Worm (Caenorhabditis elegans) whole organism, midembryonic: ENCODE measurements around the gene clec-165.

Experiments used
- T22C8.4 ChIP-seq: fragments of 200-800 bp; sonication (Bioruptor generic); IDR thresholded peaks from 2 replicates; pipeline ENCODE4 v1.3.6; 2022; ENCODE audit warnings: missing genetic modification characterization, missing compliant biosample characterization
- cog-1 ChIP-seq: sonication (generic microtip); optimal IDR thresholded peaks from 2 replicates; lab custom pipeline; 2016; ENCODE audit warnings: missing genetic modification characterization, missing compliant biosample characterization
- flt-1 ChIP-seq: fragments of 200-800 bp; sonication (Bioruptor generic); IDR thresholded peaks from 2 replicates; pipeline ENCODE4 v1.3.6; 2022; ENCODE audit warnings: missing genetic modification characterization, missing compliant biosample characterization
- klf-2 ChIP-seq: fragments of 200-800 bp; sonication (Bioruptor generic); conservative IDR thresholded peaks from 2 replicates; pipeline ENCODE4 v1.3.6; 2022; ENCODE audit warnings: missing genetic modification reagents, missing genetic modification characterization, missing compliant biosample characterization
- tab-1 ChIP-seq: fragments of 200-800 bp; sonication (Bioruptor generic); IDR thresholded peaks from 2 replicates; pipeline ENCODE4 v1.3.6; 2022; ENCODE audit warnings: missing genetic modification characterization, missing compliant biosample characterization
- ztf-29 ChIP-seq: fragments of 200-800 bp; sonication (Bioruptor generic); IDR thresholded peaks from 2 replicates; pipeline ENCODE4 v1.3.6; 2022; ENCODE audit warnings: missing genetic modification reagents, missing genetic modification characterization, missing compliant biosample characterization

DNA sequence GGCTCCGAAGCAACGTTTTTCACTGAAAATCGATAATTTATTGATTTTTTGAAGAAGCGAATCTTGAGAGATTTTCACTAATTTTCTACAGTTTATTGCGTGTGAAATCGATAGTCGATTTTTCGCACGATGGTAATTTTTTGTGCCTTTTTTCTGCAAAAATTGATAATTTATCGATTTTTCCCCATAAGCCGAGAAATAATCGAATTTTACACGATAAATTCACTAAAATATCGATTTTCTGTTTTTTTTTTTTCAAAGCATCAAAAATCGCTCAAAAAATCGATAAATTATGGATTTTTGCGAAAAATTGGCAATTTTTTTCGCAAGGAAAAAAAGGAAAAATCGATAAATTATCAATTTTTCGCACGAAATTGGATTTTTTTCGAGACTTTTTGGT lies 10.9 kb downstream of the clec-165 start:
- TF ChIP-seq flt-1 (GFP tag; lab: Robert Waterston, UW) (no peak), tab-1 (GFP tag; lab: Robert Waterston, UW) (no peak), ztf-29 (GFP tag; lab: Robert Waterston, UW) (no peak), T22C8.4 (GFP tag; lab: Robert Waterston, UW) (peak; percentile 67), klf-2 (GFP tag; lab: Robert Waterston, UW) (no peak), cog-1 (no peak)
